Fruit fly (Drosophila melanogaster): ENCODE data around the gene Zip89B.

dm6 chr3R:16356863-16357215 lies 51.3 kb downstream of the Zip89B start, which contains the start of gene CG10311:
- TF ChIP-seq Ets21C (GFP tag; optimal IDR thresholded peaks at IDR 0.05) (no peak), CG15336 (GFP tag; IDR thresholded peaks at IDR 0.05) (no peak)
